Fruit fly (Drosophila melanogaster) whole organism, wandering third instar larva: ENCODE data around the gene net.

Experiments used
- Dfd ChIP-seq: fragments of >200 bp; optimal IDR thresholded peaks from 2 replicates; lab custom pipeline; 2017; ENCODE audit warnings: missing biosample characterization, missing genetic modification characterization
- GATAd ChIP-seq: sonication (Bioruptor generic); optimal IDR thresholded peaks from 2 replicates; lab custom pipeline; 2016; ENCODE audit warnings: missing biosample characterization, missing genetic modification characterization
- Jra ChIP-seq: sonication (Bioruptor generic); optimal IDR thresholded peaks from 2 replicates; lab custom pipeline; 2016; ENCODE audit warnings: missing biosample characterization, missing genetic modification characterization
- Mio ChIP-seq: sonication (Bioruptor generic); optimal IDR thresholded peaks from 2 replicates; lab custom pipeline; 2016; ENCODE audit warnings: missing biosample characterization, missing genetic modification characterization
- N ChIP-seq: fragments of >200 bp; optimal IDR thresholded peaks from 2 replicates; lab custom pipeline; 2018; ENCODE audit warnings: missing biosample characterization, missing external identifiers, missing genetic modification characterization
- br ChIP-seq: fragments of 200-800 bp; sonication (Bioruptor generic); optimal IDR thresholded peaks from 2 replicates; lab custom pipeline; 2016; ENCODE audit warnings: missing biosample characterization, missing genetic modification characterization
- dl ChIP-seq, 2 experiments: fragments of 175-275, 200-275 bp in 1 of 2; fragments of 200-275 bp in 1 of 2; sonication (Bioruptor generic); optimal IDR thresholded peaks; lab custom pipeline; 2018; ENCODE audit warnings: mild to moderate bottlenecking in 2 of 2, missing biosample characterization in 2 of 2, missing genetic modification characterization in 2 of 2, moderate library complexity in 2 of 2; ENCODE audit not compliant: partially characterized antibody in 2 of 2, insufficient read depth in 1 of 2
- foxo ChIP-seq, 2 experiments: fragments of 200-800 bp; sonication (Bioruptor generic); optimal IDR thresholded peaks; 2 replicates in 1 of 2; 3 replicates in 1 of 2; lab custom pipeline; 2016 to 2017; ENCODE audit warnings: missing biosample characterization in 2 of 2, missing genetic modification characterization in 2 of 2
- rgr ChIP-seq: fragments of 200-800 bp; sonication (Bioruptor generic); optimal IDR thresholded peaks from 3 replicates; lab custom pipeline; 2016; ENCODE audit warnings: missing biosample characterization, mild to moderate bottlenecking, missing genetic modification characterization

net gene

dm6 chr2L:35452-35851 is 51.7 kb downstream of the net start:
- TF ChIP-seq Jra = no peak

- no peak for TF ChIP-seq dl (GFP tag; optimal IDR thresholded peaks at IDR 0.05; lab: Kevin White, UChicago; ENCODE audit: insufficient read depth in 1 of 2, partially characterized antibody in 2 of 2)
- no peak for TF ChIP-seq Jra
- no peak for TF ChIP-seq N (GFP tag; lab: Kevin White, UChicago)
- no peak for TF ChIP-seq GATAd (GFP tag; lab: Kevin White, UChicago)
- TF ChIP-seq br (GFP tag; lab: Kevin White, UChicago) = no peak
- no peak for TF ChIP-seq rgr
- TF ChIP-seq Dfd (GFP tag; lab: Kevin White, UChicago) = no peak
- TF ChIP-seq foxo (GFP tag; optimal IDR thresholded peaks at IDR 0.05; lab: Kevin White, UChicago) = no peak
- no peak for TF ChIP-seq Mio
These were observed 53.1 kb downstream of the net start for dm6 chr2L:34054-34453.
